Worm (Caenorhabditis elegans) whole organism, L2 larva: Measurements from ENCODE around the gene K10D11.6.

ENCODE experiments used
- C34F6.9 ChIP-seq: fragments of 150-350 bp; optimal IDR thresholded peaks from 2 replicates; lab custom pipeline; 2014; ENCODE audit warnings: missing biosample characterization, missing genetic modification characterization
- ceh-16 ChIP-seq: fragments of 150-350 bp; optimal IDR thresholded peaks from 2 replicates; lab custom pipeline; 2014; ENCODE audit warnings: missing biosample characterization, missing genetic modification characterization
- crh-2 ChIP-seq: sonication (generic microtip); optimal IDR thresholded peaks from 2 replicates; lab custom pipeline; 2017; ENCODE audit warnings: missing biosample characterization, missing genetic modification characterization
- elt-3 ChIP-seq: sonication (generic microtip); optimal IDR thresholded peaks from 2 replicates; lab custom pipeline; 2017; ENCODE audit warnings: missing biosample characterization, missing genetic modification characterization
- lin-39 ChIP-seq: fragments of 150-350 bp; optimal IDR thresholded peaks from 2 replicates; lab custom pipeline; 2014; ENCODE audit warnings: missing biosample characterization, missing genetic modification reagents, missing genetic modification characterization
- nhr-237 ChIP-seq: fragments of 150-350 bp; optimal IDR thresholded peaks from 2 replicates; lab custom pipeline; 2014; ENCODE audit warnings: missing biosample characterization, missing genetic modification characterization
- unc-62 ChIP-seq: fragments of 150-350 bp; optimal IDR thresholded peaks from 2 replicates; lab custom pipeline; 2014; ENCODE audit warnings: missing biosample characterization, missing genetic modification reagents, missing genetic modification characterization
- ztf-11 ChIP-seq: sonication (generic microtip); optimal IDR thresholded peaks from 2 replicates; lab custom pipeline; 2017; ENCODE audit warnings: missing biosample characterization, missing genetic modification characterization
- ztf-4 ChIP-seq: fragments of 150-350 bp; optimal IDR thresholded peaks from 2 replicates; lab custom pipeline; 2014; ENCODE audit warnings: missing biosample characterization, missing genetic modification characterization

ce11 chrIV:12990638-12991037, 1.4 kb upstream of the K10D11.6 start:
- TF ChIP-seq ztf-4 (no peak), ceh-16 (tag; lab: Kevin White, UChicago) (no peak), ztf-11 (tag; lab: Kevin White, UChicago) (no peak), C34F6.9 (no peak), lin-39 (tag; lab: Kevin White, UChicago) (no peak), nhr-237 (tag; lab: Kevin White, UChicago) (no peak), unc-62 (GFP tag; lab: Kevin White, UChicago) (no peak), crh-2 (tag; lab: Kevin White, UChicago) (no peak), elt-3 (tag; lab: Kevin White, UChicago) (no peak)
